Worm (Caenorhabditis elegans): ENCODE measurements around the gene T25B6.5.

- no peak for TF ChIP-seq mml-1 (tag; optimal IDR thresholded peaks at IDR 0.05)
- TF ChIP-seq pqm-1 (tag; optimal IDR thresholded peaks at IDR 0.05): no peak
- no peak for TF ChIP-seq unc-39 (tag; optimal IDR thresholded peaks at IDR 0.05)
- TF ChIP-seq ceh-9 (tag; optimal IDR thresholded peaks at IDR 0.05): no peak
- no peak for TF ChIP-seq fkh-10 (GFP tag; optimal IDR thresholded peaks at IDR 0.05)
- no peak for TF ChIP-seq nhr-76 (tag; optimal IDR thresholded peaks at IDR 0.05)
- TF ChIP-seq nhr-77 (tag; optimal IDR thresholded peaks at IDR 0.05): no peak
- no peak for TF ChIP-seq nhr-23 (tag; optimal IDR thresholded peaks at IDR 0.05)
- TF ChIP-seq snpc-4 (tag; optimal IDR thresholded peaks at IDR 0.05): no peak
- no peak for TF ChIP-seq sea-2 (GFP tag; optimal IDR thresholded peaks at IDR 0.05)
- TF ChIP-seq lin-15B (tag; optimal IDR thresholded peaks at IDR 0.05): no peak
- no peak for TF ChIP-seq nfya-1 (tag; optimal IDR thresholded peaks at IDR 0.05; ENCODE audit: insufficient read depth)
- no peak for TF ChIP-seq lin-39 (tag; optimal IDR thresholded peaks at IDR 0.05)
Observed at ce11 chrX:9057352-9057751, 35.8 kb upstream of the T25B6.5 start, which contains the start of gene F47E1.2.

Measured in whole organism, L3 larva.